Worm (Caenorhabditis elegans): ENCODE measurements around the gene nlp-21.

DNA sequence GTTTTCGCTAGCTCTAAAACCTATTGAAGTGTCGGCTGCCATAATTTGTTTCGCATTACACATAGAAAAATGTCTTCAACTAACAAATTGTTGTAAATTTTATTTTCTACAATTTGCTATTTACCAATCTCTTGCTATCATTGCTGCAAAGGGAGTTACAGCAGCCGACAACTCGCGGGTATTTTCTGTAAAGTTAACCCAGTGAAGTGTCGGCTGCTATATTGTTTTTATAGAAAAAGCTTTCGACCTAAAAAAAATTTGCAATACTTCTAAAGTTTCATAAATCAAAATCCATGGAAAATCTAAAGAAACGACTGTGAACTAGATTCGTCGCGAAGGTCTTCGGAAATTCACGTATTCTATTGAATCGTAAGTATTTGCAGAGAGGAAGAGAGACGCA, 14.2 kb downstream of the nlp-21 start:
- TF ChIP-seq nfya-1 (tag; optimal IDR thresholded peaks at IDR 0.05) (no peak), dmd-4 (tag; optimal IDR thresholded peaks at IDR 0.05; ENCODE audit: borderline replicate concordance) (no peak), ceh-22 (tag; optimal IDR thresholded peaks at IDR 0.05) (no peak), Y22D7AL.16 (tag; optimal IDR thresholded peaks at IDR 0.05) (no peak), nhr-11 (tag; optimal IDR thresholded peaks at IDR 0.05) (no peak), ets-4 (tag; optimal IDR thresholded peaks at IDR 0.05) (no peak), lim-6 (tag; optimal IDR thresholded peaks at IDR 0.05) (no peak), ama-1 (optimal IDR thresholded peaks at IDR 0.05) (no peak), pqm-1 (tag; optimal IDR thresholded peaks at IDR 0.05) (no peak), ref-2 (tag; optimal IDR thresholded peaks at IDR 0.05) (no peak), elt-2 (tag; optimal IDR thresholded peaks at IDR 0.05) (no peak), sox-2 (GFP tag; IDR thresholded peaks at IDR 0.05) (no peak), ceh-48 (tag; optimal IDR thresholded peaks at IDR 0.05) (no peak)
